Worm (Caenorhabditis elegans) whole organism, mixed stage, embryonic: ENCODE results near the gene fbxa-108.

Source experiments
- M03D4.4 ChIP-seq: sonication (generic microtip); optimal IDR thresholded peaks from 2 replicates; lab custom pipeline; 2017; ENCODE audit warnings: mild to moderate bottlenecking, missing genetic modification characterization, missing compliant biosample characterization
- bed-3 ChIP-seq: fragments of 200-800 bp; sonication (Bioruptor generic); optimal IDR thresholded peaks from 3 replicates; lab custom pipeline; 2018; ENCODE audit warnings: mild to moderate bottlenecking, missing genetic modification characterization, moderate library complexity, missing compliant biosample characterization
- blmp-1 ChIP-seq: fragments of 150-350 bp; optimal IDR thresholded peaks from 2 replicates; lab custom pipeline; 2014; ENCODE audit warnings: missing biosample characterization, missing genetic modification characterization
- ceh-39 ChIP-seq: fragments of 150-350 bp; optimal IDR thresholded peaks from 2 replicates; lab custom pipeline; 2014; ENCODE audit warnings: missing biosample characterization, missing genetic modification characterization
- ceh-43 ChIP-seq: fragments of 200-800 bp; sonication (Bioruptor generic); optimal IDR thresholded peaks from 2 replicates; lab custom pipeline; 2018; ENCODE audit warnings: mild to moderate bottlenecking, missing genetic modification characterization, moderate library complexity, missing compliant biosample characterization
- ceh-83 ChIP-seq: fragments of 200-800 bp; sonication (Bioruptor generic); optimal IDR thresholded peaks from 2 replicates; lab custom pipeline; 2018; ENCODE audit warnings: mild to moderate bottlenecking, missing genetic modification characterization, missing compliant biosample characterization
- ces-1 ChIP-seq: fragments of 150-350 bp; optimal IDR thresholded peaks from 2 replicates; lab custom pipeline; 2014; ENCODE audit warnings: missing biosample characterization, missing genetic modification reagents, missing genetic modification characterization
- cnd-1 ChIP-seq: fragments of 200-800 bp; sonication (Bioruptor generic); optimal IDR thresholded peaks from 2 replicates; lab custom pipeline; 2018; ENCODE audit warnings: mild to moderate bottlenecking, missing genetic modification characterization, missing compliant biosample characterization
- elt-3 ChIP-seq: fragments of 150-350 bp; optimal IDR thresholded peaks from 2 replicates; lab custom pipeline; 2014; ENCODE audit warnings: missing biosample characterization, missing genetic modification characterization
- flh-1 ChIP-seq: fragments of 200-800 bp; sonication (Bioruptor generic); optimal IDR thresholded peaks from 2 replicates; lab custom pipeline; 2018; ENCODE audit warnings: mild to moderate bottlenecking, missing genetic modification characterization, moderate library complexity, missing compliant biosample characterization
- ham-2 ChIP-seq: fragments of 200-800 bp; sonication (Bioruptor generic); optimal IDR thresholded peaks from 2 replicates; lab custom pipeline; 2018; ENCODE audit warnings: mild to moderate bottlenecking, missing genetic modification characterization, missing compliant biosample characterization
- hlh-1 ChIP-seq: fragments of 150-350 bp; optimal IDR thresholded peaks from 2 replicates; lab custom pipeline; 2014; ENCODE audit warnings: missing biosample characterization, missing genetic modification reagents, missing genetic modification characterization
- lin-13 ChIP-seq: fragments of 150-350 bp; optimal IDR thresholded peaks from 2 replicates; lab custom pipeline; 2014; ENCODE audit warnings: missing biosample characterization, missing genetic modification characterization
- lin-32 ChIP-seq: fragments of 200-800 bp; sonication (Bioruptor generic); optimal IDR thresholded peaks from 2 replicates; lab custom pipeline; 2018; ENCODE audit warnings: mild to moderate bottlenecking, missing genetic modification characterization, missing compliant biosample characterization
- lsy-2 ChIP-seq: fragments of 150-350 bp; optimal IDR thresholded peaks from 2 replicates; lab custom pipeline; 2014; ENCODE audit warnings: missing biosample characterization, missing genetic modification characterization
- mab-5 ChIP-seq: fragments of 150-350 bp; optimal IDR thresholded peaks from 2 replicates; lab custom pipeline; 2014; ENCODE audit warnings: missing biosample characterization, missing genetic modification characterization
- mep-1 ChIP-seq: fragments of 150-350 bp; optimal IDR thresholded peaks from 2 replicates; lab custom pipeline; 2017; ENCODE audit warnings: missing biosample characterization, missing genetic modification reagents, missing genetic modification characterization, inconsistent platforms
- mls-2 ChIP-seq: sonication (generic microtip); optimal IDR thresholded peaks from 2 replicates; lab custom pipeline; 2016; ENCODE audit warnings: mild to moderate bottlenecking, missing genetic modification characterization, moderate library complexity, missing compliant biosample characterization
- nhr-12 ChIP-seq: fragments of 150-350 bp; optimal IDR thresholded peaks from 2 replicates; lab custom pipeline; 2014; ENCODE audit warnings: missing biosample characterization, missing genetic modification characterization
- nhr-2 ChIP-seq: fragments of 150-350 bp; optimal IDR thresholded peaks from 2 replicates; lab custom pipeline; 2014; ENCODE audit warnings: missing biosample characterization, missing genetic modification characterization
- nhr-237 ChIP-seq: fragments of 150-350 bp; optimal IDR thresholded peaks from 2 replicates; lab custom pipeline; 2014; ENCODE audit warnings: missing biosample characterization, missing genetic modification characterization
- nhr-28 ChIP-seq: fragments of 150-350 bp; optimal IDR thresholded peaks from 2 replicates; lab custom pipeline; 2014; ENCODE audit warnings: missing biosample characterization, missing genetic modification characterization
- nhr-76 ChIP-seq: sonication (generic microtip); optimal IDR thresholded peaks from 2 replicates; lab custom pipeline; 2017; ENCODE audit warnings: missing biosample characterization, missing genetic modification characterization
- pha-4 ChIP-seq: fragments of 150-350 bp; optimal IDR thresholded peaks from 2 replicates; lab custom pipeline; 2018; ENCODE audit warnings: missing biosample characterization, missing genetic modification reagents, missing genetic modification characterization
- sem-2 ChIP-seq: fragments of 200-800 bp; sonication (Bioruptor generic); optimal IDR thresholded peaks from 2 replicates; lab custom pipeline; 2018; ENCODE audit warnings: mild to moderate bottlenecking, missing genetic modification characterization, missing compliant biosample characterization
- snpc-4 ChIP-seq: fragments of 150-350 bp; optimal IDR thresholded peaks from 2 replicates; lab custom pipeline; 2014; ENCODE audit warnings: missing biosample characterization, missing genetic modification characterization
- sptf-1 ChIP-seq: sonication (generic microtip); optimal IDR thresholded peaks from 2 replicates; lab custom pipeline; 2017; ENCODE audit warnings: mild to moderate bottlenecking, missing genetic modification characterization, moderate library complexity, missing compliant biosample characterization
- tbx-8 ChIP-seq: fragments of 200-800 bp; sonication (Bioruptor generic); optimal IDR thresholded peaks from 2 replicates; lab custom pipeline; 2018; ENCODE audit warnings: mild to moderate bottlenecking, missing genetic modification characterization, moderate library complexity, missing compliant biosample characterization
- unc-120 ChIP-seq: sonication (generic microtip); optimal IDR thresholded peaks from 2 replicates; lab custom pipeline; 2017; ENCODE audit warnings: missing genetic modification characterization, missing compliant biosample characterization; ENCODE audit not compliant: poor library complexity, severe bottlenecking
- unc-39 ChIP-seq: fragments of 150-350 bp; optimal IDR thresholded peaks from 2 replicates; lab custom pipeline; 2014; ENCODE audit warnings: missing biosample characterization, missing genetic modification characterization
- unc-62 ChIP-seq: fragments of 150-350 bp; optimal IDR thresholded peaks from 2 replicates; lab custom pipeline; 2014; ENCODE audit warnings: missing biosample characterization, missing genetic modification reagents, missing genetic modification characterization
- zip-8 ChIP-seq: fragments of 150-350 bp; optimal IDR thresholded peaks from 2 replicates; lab custom pipeline; 2014; ENCODE audit warnings: missing biosample characterization, missing genetic modification characterization
- ztf-11 ChIP-seq: fragments of 150-350 bp; optimal IDR thresholded peaks from 2 replicates; lab custom pipeline; 2014; ENCODE audit warnings: missing biosample characterization, missing genetic modification characterization

Gene fbxa-108

DNA sequence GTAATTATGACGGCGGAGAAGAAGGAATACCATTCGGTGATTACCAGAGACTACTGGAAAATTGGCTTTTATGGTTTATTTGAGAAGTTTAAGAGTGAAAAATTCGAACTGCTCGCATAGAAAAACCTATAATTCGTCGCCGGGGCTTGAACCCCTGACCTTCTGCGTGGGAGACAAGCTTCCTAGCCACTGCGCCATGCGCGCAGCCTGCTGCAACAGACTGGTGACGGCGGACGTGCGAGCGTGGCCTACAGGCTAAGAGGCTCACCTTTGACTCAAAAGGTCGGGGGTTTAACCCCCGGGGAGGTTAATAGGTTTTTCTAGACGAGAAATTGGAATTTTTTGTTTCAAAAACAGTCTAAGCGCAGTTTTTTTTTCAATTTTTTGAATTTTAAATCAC, 5.2 kb upstream of the fbxa-108 start:
- TF ChIP-seq lsy-2 (tag; lab: Kevin White, UChicago) (no peak), ztf-11 (tag; lab: Kevin White, UChicago) (no peak), mab-5 (no peak), sem-2 (no peak), mls-2 (no peak), nhr-237 (tag; lab: Kevin White, UChicago) (no peak), ham-2 (GFP tag; lab: Kevin White, UChicago) (no peak), ces-1 (GFP tag; lab: Kevin White, UChicago) (no peak), blmp-1 (tag; lab: Kevin White, UChicago) (no peak), flh-1 (GFP tag; lab: Kevin White, UChicago) (no peak), sptf-1 (tag; lab: Kevin White, UChicago) (no peak), elt-3 (tag; lab: Kevin White, UChicago) (no peak), cnd-1 (no peak), unc-62 (GFP tag; lab: Kevin White, UChicago) (no peak), tbx-8 (GFP tag; lab: Kevin White, UChicago) (no peak)

ce11 chrV:17662260-17662659, 3.1 kb upstream of the fbxa-108 start:
- TF ChIP-seq mab-5 (no peak), cnd-1 (no peak), hlh-1 (tag; lab: Kevin White, UChicago) (no peak), nhr-237 (tag; lab: Kevin White, UChicago) (no peak), elt-3 (tag; lab: Kevin White, UChicago) (no peak), ham-2 (GFP tag; lab: Kevin White, UChicago) (no peak), pha-4 (tag; lab: Kevin White, UChicago) (no peak), snpc-4 (no peak), ceh-39 (tag; lab: Kevin White, UChicago) (no peak), lin-32 (GFP tag; lab: Kevin White, UChicago) (no peak), nhr-12 (no peak), unc-39 (tag; lab: Kevin White, UChicago) (no peak), zip-8 (tag; lab: Kevin White, UChicago) (no peak), ces-1 (GFP tag; lab: Kevin White, UChicago) (no peak)
- TF ChIP-seq, all 35 proteins: peak for 0

ce11 chrV:17660003-17660402, 818 bp upstream of the fbxa-108 start, which contains the start of gene dgat-2:
Gene dgat-2 (plus strand): TSS chrV:17660303.
- TF ChIP-seq elt-3 (tag; lab: Kevin White, UChicago) (no peak), zip-8 (tag; lab: Kevin White, UChicago) (no peak), hlh-1 (tag; lab: Kevin White, UChicago) (no peak), nhr-28 (no peak), lsy-2 (tag; lab: Kevin White, UChicago) (no peak)

- no peak for TF ChIP-seq unc-62 (GFP tag; lab: Kevin White, UChicago)
- TF ChIP-seq lin-13 (tag; lab: Kevin White, UChicago) = no peak
- TF ChIP-seq M03D4.4 (tag; lab: Kevin White, UChicago) = no peak
- TF ChIP-seq ceh-43 (GFP tag; lab: Kevin White, UChicago) = no peak
- no peak for TF ChIP-seq nhr-12
- TF ChIP-seq ceh-83 (GFP tag; lab: Kevin White, UChicago) = no peak
- no peak for TF ChIP-seq mls-2
- TF ChIP-seq pha-4 (tag; lab: Kevin White, UChicago) = no peak
- TF ChIP-seq ceh-39 (tag; lab: Kevin White, UChicago) = no peak
- no peak for TF ChIP-seq mep-1 (tag; lab: Kevin White, UChicago)
- no peak for TF ChIP-seq sptf-1 (tag; lab: Kevin White, UChicago)
- TF ChIP-seq flh-1 (GFP tag; lab: Kevin White, UChicago) = no peak
- TF ChIP-seq blmp-1 (tag; lab: Kevin White, UChicago) = no peak
- TF ChIP-seq nhr-237 (tag; lab: Kevin White, UChicago) = no peak
- TF ChIP-seq nhr-76 (tag; lab: Kevin White, UChicago) = no peak
- no peak for TF ChIP-seq cnd-1
- TF ChIP-seq bed-3 (GFP tag; lab: Kevin White, UChicago) = no peak
- TF ChIP-seq sem-2 = no peak
Observed at ce11 chrV:17658824-17659223, 361 bp downstream of the fbxa-108 start.

- TF ChIP-seq nhr-76 (tag; lab: Kevin White, UChicago) (no peak), nhr-12 (no peak), bed-3 (GFP tag; lab: Kevin White, UChicago) (no peak), zip-8 (tag; lab: Kevin White, UChicago) (no peak), mep-1 (tag; lab: Kevin White, UChicago) (no peak), hlh-1 (tag; lab: Kevin White, UChicago) (no peak), sptf-1 (tag; lab: Kevin White, UChicago) (no peak), ham-2 (GFP tag; lab: Kevin White, UChicago) (no peak), nhr-2 (tag; lab: Kevin White, UChicago) (no peak), nhr-28 (no peak), M03D4.4 (tag; lab: Kevin White, UChicago) (no peak), ces-1 (GFP tag; lab: Kevin White, UChicago) (no peak), elt-3 (tag; lab: Kevin White, UChicago) (no peak), unc-120 (tag; lab: Kevin White, UChicago) (no peak), nhr-237 (tag; lab: Kevin White, UChicago) (no peak), mls-2 (no peak), cnd-1 (no peak)
Observed at ce11 chrV:17655205-17655604, 4.0 kb downstream of the fbxa-108 start.
